Fruit fly (Drosophila melanogaster) whole organism, embryonic: ENCODE results near the gene rho-4.
A peak's percentile ranks its signal among the peaks of the same experiment; 100 is the strongest.

Experiments
- ATbp ChIP-seq: fragments of 200-800 bp; sonication (Bioruptor generic); optimal IDR thresholded peaks from 2 replicates; lab custom pipeline; 2017; ENCODE audit warnings: missing biosample characterization, mild to moderate bottlenecking, missing genetic modification characterization, missing genetic modification reagents
- BEAF-32 ChIP-seq: fragments of 200-800 bp; sonication (Bioruptor generic); optimal IDR thresholded peaks from 3 replicates; lab custom pipeline; 2017; ENCODE audit warnings: missing biosample characterization, missing genetic modification characterization, mild to moderate bottlenecking, moderate library complexity, missing genetic modification reagents
- CG1024 ChIP-seq: fragments of 200-800 bp; sonication (Bioruptor generic); IDR thresholded peaks from 2 replicates; pipeline ENCODE4 v1.3.6; 2022; ENCODE audit warnings: missing biosample characterization, missing genetic modification characterization
- CG10274 ChIP-seq: fragments of 200-800 bp; sonication (Bioruptor generic); optimal IDR thresholded peaks from 3 replicates; lab custom pipeline; 2017; ENCODE audit warnings: missing biosample characterization, mild to moderate bottlenecking, missing genetic modification characterization
- CG12219 ChIP-seq: fragments of 200-800 bp; sonication (Bioruptor generic); optimal IDR thresholded peaks from 3 replicates; lab custom pipeline; 2018; ENCODE audit warnings: missing biosample characterization, mild to moderate bottlenecking, missing genetic modification characterization
- CG12299 ChIP-seq: fragments of 200-800 bp; sonication (Bioruptor generic); optimal IDR thresholded peaks from 2 replicates; lab custom pipeline; 2018; ENCODE audit warnings: missing biosample characterization, mild to moderate bottlenecking, missing genetic modification characterization
- CG14050 ChIP-seq: fragments of 200-800 bp; sonication (Bioruptor generic); IDR thresholded peaks from 3 replicates; pipeline ENCODE4 v1.3.6; 2022; ENCODE audit warnings: missing biosample characterization, missing genetic modification characterization
- CG1603 ChIP-seq: fragments of 200-800 bp; sonication (Bioruptor generic); optimal IDR thresholded peaks from 2 replicates; lab custom pipeline; 2019; ENCODE audit warnings: missing biosample characterization, mild to moderate bottlenecking, missing genetic modification characterization, moderate library complexity
- CG18476 ChIP-seq: fragments of 200-800 bp; sonication (Bioruptor generic); optimal IDR thresholded peaks from 2 replicates; lab custom pipeline; 2016; ENCODE audit warnings: missing biosample characterization, mild to moderate bottlenecking, missing genetic modification characterization
- CG31441 ChIP-seq: fragments of 200-800 bp; sonication (Bioruptor generic); IDR thresholded peaks from 2 replicates; pipeline ENCODE4 v1.3.6; 2022; ENCODE audit warnings: missing biosample characterization, missing genetic modification characterization
- CG33213 ChIP-seq: fragments of 200-800 bp; sonication (Bioruptor generic); optimal IDR thresholded peaks from 3 replicates; lab custom pipeline; 2016; ENCODE audit warnings: missing biosample characterization, missing genetic modification characterization
- CG4820 ChIP-seq: fragments of 200-800 bp; sonication (Bioruptor generic); optimal IDR thresholded peaks from 3 replicates; lab custom pipeline; 2016; ENCODE audit warnings: missing biosample characterization, missing genetic modification characterization
- CG6854 ChIP-seq: fragments of 200-800 bp; sonication (Bioruptor generic); optimal IDR thresholded peaks from 3 replicates; lab custom pipeline; 2017; ENCODE audit warnings: missing biosample characterization, mild to moderate bottlenecking, missing genetic modification characterization
- CG7745 ChIP-seq: fragments of 200-800 bp; sonication (Bioruptor generic); optimal IDR thresholded peaks from 2 replicates; lab custom pipeline; 2018; ENCODE audit warnings: missing biosample characterization, mild to moderate bottlenecking, missing genetic modification characterization, moderate library complexity
- CG8089 ChIP-seq: fragments of 200-800 bp; sonication (Bioruptor generic); optimal IDR thresholded peaks from 3 replicates; lab custom pipeline; 2016; ENCODE audit warnings: missing biosample characterization, missing genetic modification characterization
- CG8281 ChIP-seq: fragments of 200-800 bp; sonication (Bioruptor generic); optimal IDR thresholded peaks from 2 replicates; lab custom pipeline; 2018; ENCODE audit warnings: missing biosample characterization, mild to moderate bottlenecking, missing genetic modification characterization, moderate library complexity
- CG9437 ChIP-seq: fragments of 200-800 bp; sonication (Bioruptor generic); optimal IDR thresholded peaks from 2 replicates; lab custom pipeline; 2018; ENCODE audit warnings: missing biosample characterization, mild to moderate bottlenecking, missing genetic modification characterization
- CoRest ChIP-seq: fragments of 200-800 bp; sonication (Bioruptor generic); optimal IDR thresholded peaks from 3 replicates; lab custom pipeline; 2018; ENCODE audit warnings: missing biosample characterization, mild to moderate bottlenecking, missing genetic modification characterization, moderate library complexity
- Dip2 ChIP-seq: fragments of 200-800 bp; sonication (Bioruptor generic); IDR thresholded peaks from 2 replicates; pipeline ENCODE4 v1.3.6; 2022; ENCODE audit warnings: missing biosample characterization, missing genetic modification characterization
- Dll ChIP-seq: fragments of 200-800 bp; sonication (Bioruptor generic); IDR thresholded peaks from 4 replicates; pipeline ENCODE4 v1.3.6; 2022; ENCODE audit warnings: missing biosample characterization, missing genetic modification characterization; ENCODE audit not compliant: partially characterized antibody
- Eip74EF ChIP-seq, 2 experiments: fragments of 200-800 bp in 1 of 2; fragments of >200 bp in 1 of 2; sonication (Bioruptor generic) in 1 of 2; optimal IDR thresholded peaks; 2 replicates each; lab custom pipeline; 2017 to 2019; ENCODE audit warnings: missing biosample characterization in 2 of 2, missing genetic modification characterization in 2 of 2, mild to moderate bottlenecking in 1 of 2, moderate library complexity in 1 of 2
- Ets97D ChIP-seq: fragments of 200-800 bp; sonication (Bioruptor generic); optimal IDR thresholded peaks from 3 replicates; lab custom pipeline; 2016; ENCODE audit warnings: missing biosample characterization, missing genetic modification characterization
- H2.0 ChIP-seq: fragments of 200-800 bp; sonication (Bioruptor generic); IDR thresholded peaks from 2 replicates; pipeline ENCODE4 v1.3.6; 2022; ENCODE audit warnings: missing biosample characterization, missing genetic modification characterization
- Lhr ChIP-seq: fragments of 200-800 bp; sonication (Bioruptor generic); optimal IDR thresholded peaks from 3 replicates; lab custom pipeline; 2017; ENCODE audit warnings: mild to moderate bottlenecking, missing biosample characterization, missing genetic modification reagents, missing genetic modification characterization
- Mad ChIP-seq: fragments of 200-800 bp; sonication (Bioruptor generic); optimal IDR thresholded peaks from 2 replicates; lab custom pipeline; 2016; ENCODE audit warnings: missing biosample characterization, missing genetic modification characterization
- NC2β ChIP-seq: fragments of 200-800 bp; sonication (Bioruptor generic); optimal IDR thresholded peaks from 2 replicates; lab custom pipeline; 2016; ENCODE audit warnings: missing biosample characterization, missing genetic modification characterization
- NFAT ChIP-seq: fragments of 200-800 bp; sonication (Bioruptor generic); IDR thresholded peaks from 2 replicates; pipeline ENCODE4 v1.3.6; 2022; ENCODE audit warnings: missing biosample characterization, missing genetic modification characterization
- NK7.1 ChIP-seq: fragments of 200-800 bp; sonication (Bioruptor generic); optimal IDR thresholded peaks from 3 replicates; lab custom pipeline; 2016; ENCODE audit warnings: missing biosample characterization, missing genetic modification characterization
- Oaz ChIP-seq: fragments of 200-800 bp; sonication (Bioruptor generic); IDR thresholded peaks from 2 replicates; pipeline ENCODE4 v1.3.6; 2022; ENCODE audit warnings: missing biosample characterization, missing genetic modification characterization
- Oli ChIP-seq: fragments of 200-800 bp; sonication (Bioruptor generic); optimal IDR thresholded peaks from 2 replicates; lab custom pipeline; 2018; ENCODE audit warnings: missing biosample characterization, mild to moderate bottlenecking, missing genetic modification characterization, moderate library complexity
- Pdp1 ChIP-seq, 2 experiments: fragments of 200-800 bp; sonication (Bioruptor generic); optimal IDR thresholded peaks; 3 replicates each; lab custom pipeline; 2016; ENCODE audit warnings: missing biosample characterization in 2 of 2, missing genetic modification characterization in 2 of 2, mild to moderate bottlenecking in 1 of 2, moderate library complexity in 1 of 2
- Spps ChIP-seq: fragments of 200-800 bp; sonication (Bioruptor generic); optimal IDR thresholded peaks from 2 replicates; lab custom pipeline; 2018; ENCODE audit warnings: missing biosample characterization, mild to moderate bottlenecking, missing genetic modification characterization
- amos ChIP-seq: fragments of 200-800 bp; sonication (Bioruptor generic); IDR thresholded peaks from 2 replicates; pipeline ENCODE4 v1.3.6; 2022; ENCODE audit warnings: missing biosample characterization, missing genetic modification characterization; ENCODE audit not compliant: partially characterized antibody
- az2 ChIP-seq: fragments of 200-800 bp; sonication (Bioruptor generic); optimal IDR thresholded peaks from 3 replicates; lab custom pipeline; 2016; ENCODE audit warnings: missing biosample characterization, missing genetic modification characterization
- bcd ChIP-seq: fragments of 200-800 bp; sonication (Bioruptor generic); optimal IDR thresholded peaks from 2 replicates; lab custom pipeline; 2017; ENCODE audit warnings: missing biosample characterization, mild to moderate bottlenecking, missing genetic modification characterization
- cg ChIP-seq: fragments of 200-800 bp; sonication (Bioruptor generic); optimal IDR thresholded peaks from 3 replicates; lab custom pipeline; 2019; ENCODE audit warnings: missing biosample characterization, mild to moderate bottlenecking, missing genetic modification characterization, moderate library complexity
- chm ChIP-seq: fragments of 200-800 bp; sonication (Bioruptor generic); IDR thresholded peaks from 2 replicates; pipeline ENCODE4 v1.3.6; 2022; ENCODE audit warnings: missing biosample characterization, missing genetic modification characterization
- crol ChIP-seq: fragments of 200-800 bp; sonication (Bioruptor generic); IDR thresholded peaks from 2 replicates; pipeline ENCODE4 v1.3.6; 2022; ENCODE audit warnings: missing biosample characterization, missing genetic modification characterization
- dati ChIP-seq: fragments of 200-800 bp; sonication (Bioruptor generic); IDR thresholded peaks from 2 replicates; pipeline ENCODE4 v1.3.6; 2022; ENCODE audit warnings: missing biosample characterization, missing genetic modification characterization
- dimm ChIP-seq: fragments of 200-800 bp; sonication (Bioruptor generic); IDR thresholded peaks from 2 replicates; pipeline ENCODE4 v1.3.6; 2022; ENCODE audit warnings: missing biosample characterization, missing genetic modification characterization
- eyg ChIP-seq: fragments of 200-800 bp; sonication (Bioruptor generic); optimal IDR thresholded peaks from 3 replicates; lab custom pipeline; 2016; ENCODE audit warnings: missing biosample characterization, missing genetic modification characterization
- hbn ChIP-seq: fragments of 200-800 bp; sonication (Bioruptor generic); IDR thresholded peaks from 2 replicates; pipeline ENCODE4 v1.3.6; 2022; ENCODE audit warnings: missing biosample characterization, missing genetic modification characterization; ENCODE audit not compliant: partially characterized antibody
- jing ChIP-seq: fragments of 200-800 bp; sonication (Bioruptor generic); optimal IDR thresholded peaks from 2 replicates; lab custom pipeline; 2018; ENCODE audit warnings: missing biosample characterization, mild to moderate bottlenecking, missing genetic modification characterization
- kni ChIP-seq: fragments of 200-800 bp; sonication (Bioruptor generic); optimal IDR thresholded peaks from 3 replicates; lab custom pipeline; 2017; ENCODE audit warnings: mild to moderate bottlenecking, missing biosample characterization, missing genetic modification reagents, missing genetic modification characterization
- luna ChIP-seq: fragments of 200-800 bp; sonication (Bioruptor generic); optimal IDR thresholded peaks from 2 replicates; lab custom pipeline; 2016; ENCODE audit warnings: missing biosample characterization, missing genetic modification characterization
- nerfin-2 ChIP-seq: fragments of 200-800 bp; sonication (Bioruptor generic); IDR thresholded peaks from 2 replicates; pipeline ENCODE4 v1.3.6; 2022; ENCODE audit warnings: missing biosample characterization, missing genetic modification characterization; ENCODE audit not compliant: partially characterized antibody
- sqz ChIP-seq: fragments of 200-800 bp; sonication (Bioruptor generic); optimal IDR thresholded peaks from 3 replicates; lab custom pipeline; 2018; ENCODE audit warnings: missing biosample characterization, mild to moderate bottlenecking, missing genetic modification characterization
- tll ChIP-seq, 2 experiments: fragments of 200-800 bp in 1 of 2; fragments of >200 bp in 1 of 2; sonication (Bioruptor generic) in 1 of 2; optimal IDR thresholded peaks; 2 replicates each; lab custom pipeline; 2017 to 2019; ENCODE audit warnings: missing biosample characterization in 2 of 2, missing genetic modification characterization in 2 of 2, mild to moderate bottlenecking in 1 of 2, moderate library complexity in 1 of 2
- toy ChIP-seq: fragments of 200-800 bp; sonication (Bioruptor generic); IDR thresholded peaks from 2 replicates; pipeline ENCODE4 v1.3.6; 2022; ENCODE audit warnings: missing biosample characterization, missing genetic modification characterization
- unc-4 ChIP-seq: fragments of 200-800 bp; sonication (Bioruptor generic); IDR thresholded peaks from 2 replicates; pipeline ENCODE4 v1.3.6; 2022; ENCODE audit warnings: missing biosample characterization, missing genetic modification characterization; ENCODE audit not compliant: partially characterized antibody
- yki ChIP-seq: fragments of >200 bp; optimal IDR thresholded peaks from 3 replicates; lab custom pipeline; 2018

The rho-4 gene

dm6 chrX:11578841-11579240 lies 20.8 kb upstream of the rho-4 start (continued):
- TF ChIP-seq Dip2 = no peak
- TF ChIP-seq CG7745 (tag; lab: Kevin White, UChicago) = no peak
- no peak for TF ChIP-seq nerfin-2 (GFP tag; lab: Robert Waterston, UW)
- TF ChIP-seq cg (GFP tag; lab: Kevin White, UChicago) = no peak
- no peak for TF ChIP-seq toy (GFP tag; lab: Robert Waterston, UW)
- TF ChIP-seq CG18476 (GFP tag; lab: Kevin White, UChicago) = no peak
- peak; percentile 17 for TF ChIP-seq CoRest (tag; lab: Kevin White, UChicago)
- TF ChIP-seq crol (GFP tag; lab: Robert Waterston, UW) = no peak
- no peak for TF ChIP-seq CG10274 (GFP tag; lab: Kevin White, UChicago)
- no peak for TF ChIP-seq sqz (GFP tag; lab: Kevin White, UChicago)
- TF ChIP-seq CG14050 = no peak
- peak; percentile 68 for TF ChIP-seq Ets97D (GFP tag; lab: Kevin White, UChicago)
- no peak for TF ChIP-seq Mad
- TF ChIP-seq CG8089 (GFP tag; lab: Kevin White, UChicago) = no peak
- TF ChIP-seq Lhr (GFP tag; lab: Kevin White, UChicago) = peak; percentile 95
- TF ChIP-seq Spps (tag; lab: Kevin White, UChicago) = peak; percentile 13
- TF ChIP-seq dimm (GFP tag; lab: Robert Waterston, UW) = no peak
- TF ChIP-seq NK7.1 (GFP tag; lab: Kevin White, UChicago) = no peak
- no peak for TF ChIP-seq dati (GFP tag; lab: Robert Waterston, UW)
- no peak for TF ChIP-seq tll (GFP tag; optimal IDR thresholded peaks at IDR 0.05; lab: Kevin White, UChicago)
- no peak for TF ChIP-seq Oaz (GFP tag; lab: Robert Waterston, UW)
- TF ChIP-seq chm (GFP tag; lab: Robert Waterston, UW) = 0 out of 2 replicates have a peak, but pooled peaks have one; percentile 26
- no peak for TF ChIP-seq Dll
- no peak for TF ChIP-seq CG12299 (tag; lab: Kevin White, UChicago)
- TF ChIP-seq unc-4 (GFP tag; lab: Robert Waterston, UW) = peak; percentile 47; the same call in 1 of the 2 replicates
- TF ChIP-seq kni (GFP tag; lab: Kevin White, UChicago) = no peak
- peak in 1 of 2 experiments; percentile 58 for TF ChIP-seq Pdp1 (GFP tag; optimal IDR thresholded peaks at IDR 0.05; lab: Kevin White, UChicago)
- TF ChIP-seq jing (GFP tag; lab: Kevin White, UChicago) = no peak
- TF ChIP-seq yki (lab: Kevin White, UChicago) = no peak
- no peak for TF ChIP-seq ATbp
- TF ChIP-seq eyg = no peak
- TF ChIP-seq NFAT (GFP tag; lab: Robert Waterston, UW) = no peak
- no peak for TF ChIP-seq Oli (tag; lab: Kevin White, UChicago)
- peak; percentile 92 for TF ChIP-seq CG33213
- no peak for TF ChIP-seq bcd
- peak; percentile 60 for TF ChIP-seq hbn (GFP tag; lab: Robert Waterston, UW)
- no peak for TF ChIP-seq CG1024 (GFP tag; lab: Robert Waterston, UW)
- peak; percentile 44 for TF ChIP-seq BEAF-32 (GFP tag; lab: Kevin White, UChicago)
- no peak for TF ChIP-seq NC2β (GFP tag; lab: Kevin White, UChicago)
- no peak for TF ChIP-seq az2 (GFP tag; lab: Kevin White, UChicago)
- TF ChIP-seq CG9437 (GFP tag; lab: Kevin White, UChicago) = no peak
- no peak for TF ChIP-seq CG8281
- peak; percentile 65 for TF ChIP-seq CG1603 (tag; lab: Kevin White, UChicago)
- TF ChIP-seq CG31441 (GFP tag; lab: Robert Waterston, UW) = no peak
- no peak for TF ChIP-seq Eip74EF (GFP tag; optimal IDR thresholded peaks at IDR 0.05; lab: Kevin White, UChicago)
- TF ChIP-seq CG6854 (GFP tag; lab: Kevin White, UChicago) = no peak
- TF ChIP-seq CG4820 (GFP tag; lab: Kevin White, UChicago) = no peak
- no peak for TF ChIP-seq H2.0 (GFP tag; lab: Robert Waterston, UW)
- peak; percentile 54 for TF ChIP-seq amos (GFP tag; lab: Robert Waterston, UW)
- no peak for TF ChIP-seq CG12219 (GFP tag; lab: Kevin White, UChicago)
- TF ChIP-seq luna (GFP tag; lab: Kevin White, UChicago) = no peak
